Fruit fly (Drosophila melanogaster): Measurements from ENCODE around the gene CG13801.
A peak's percentile ranks its signal among the peaks of the same experiment; 100 is the strongest.

Gene CG13801

DNA sequence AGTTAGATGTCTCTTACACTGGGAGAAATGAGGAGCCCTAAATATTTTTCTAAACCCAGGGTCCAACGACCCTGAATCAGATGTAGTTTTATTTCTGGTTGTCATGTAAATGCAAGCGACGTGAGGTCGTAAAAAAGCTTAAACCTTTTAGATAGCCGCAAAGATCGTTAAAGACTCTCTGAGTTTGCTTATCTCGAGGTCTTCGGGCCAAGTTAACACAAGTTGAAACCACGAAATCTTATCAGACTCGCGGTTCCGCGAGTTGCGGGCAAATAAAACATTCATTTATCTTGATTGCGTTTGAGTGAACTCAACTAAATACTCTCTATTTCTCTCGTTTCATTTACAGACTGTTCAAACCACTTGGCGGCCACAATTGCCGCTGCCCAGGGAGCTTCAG lies 41.8 kb downstream of the CG13801 start:
- TF ChIP-seq CG1620 (GFP tag; optimal IDR thresholded peaks at IDR 0.05) (no peak), kay (GFP tag; ENCODE audit: borderline replicate concordance) (no peak), Hr96 (GFP tag; optimal IDR thresholded peaks at IDR 0.05) (no peak), Crg-1 (GFP tag; optimal IDR thresholded peaks at IDR 0.05) (no peak), CG5204 (GFP tag; optimal IDR thresholded peaks at IDR 0.05) (no peak), CG11617 (GFP tag; optimal IDR thresholded peaks at IDR 0.05) (no peak), CG7045 (GFP tag; optimal IDR thresholded peaks at IDR 0.05) (no peak), cic (GFP tag; optimal IDR thresholded peaks at IDR 0.05) (peak; percentile 31), CG7101 (tag; optimal IDR thresholded peaks at IDR 0.05) (no peak), CG33017 (tag; optimal IDR thresholded peaks at IDR 0.05) (peak; percentile 11), CG14711 (tag; optimal IDR thresholded peaks at IDR 0.05) (no peak), pad (GFP tag; optimal IDR thresholded peaks at IDR 0.05) (no peak), Clk (GFP tag; optimal IDR thresholded peaks at IDR 0.05) (no peak), cnc (optimal IDR thresholded peaks at IDR 0.05) (no peak)

DNA sequence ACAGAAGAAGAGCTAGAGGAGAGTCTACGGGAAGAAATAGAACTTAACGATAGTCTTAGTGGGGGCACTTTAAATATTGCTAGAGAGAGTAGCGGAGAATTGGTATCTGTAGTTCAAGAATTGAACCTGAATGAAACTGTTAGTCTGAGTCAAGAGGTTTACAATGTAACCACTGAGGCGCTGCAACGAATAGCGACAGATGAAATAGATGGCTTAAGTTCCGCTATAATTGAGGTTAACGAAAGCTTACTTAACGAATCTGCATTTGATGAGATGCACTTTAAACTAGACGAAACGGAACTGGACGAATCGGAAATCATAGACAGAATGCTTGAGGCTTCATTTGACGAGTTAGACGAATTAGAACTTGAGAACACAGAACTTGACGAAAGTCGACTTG lies 46.9 kb downstream of the CG13801 start:
- TF ChIP-seq CG1620 (GFP tag; optimal IDR thresholded peaks at IDR 0.05) (no peak), CG12768 (GFP tag; optimal IDR thresholded peaks at IDR 0.05) (no peak), tj (GFP tag; optimal IDR thresholded peaks at IDR 0.05) (no peak), pad (GFP tag; optimal IDR thresholded peaks at IDR 0.05) (no peak), Crg-1 (GFP tag; optimal IDR thresholded peaks at IDR 0.05) (no peak), cic (GFP tag; optimal IDR thresholded peaks at IDR 0.05) (no peak), CG11617 (GFP tag; optimal IDR thresholded peaks at IDR 0.05) (no peak), toe (GFP tag; optimal IDR thresholded peaks at IDR 0.05) (no peak), ovo (GFP tag; optimal IDR thresholded peaks at IDR 0.05) (no peak), cnc (optimal IDR thresholded peaks at IDR 0.05) (no peak), Mnt (GFP tag; optimal IDR thresholded peaks at IDR 0.05) (no peak), Hr96 (GFP tag; optimal IDR thresholded peaks at IDR 0.05) (no peak), bab1 (GFP tag; optimal IDR thresholded peaks at IDR 0.05) (no peak), CG14711 (tag; optimal IDR thresholded peaks at IDR 0.05) (no peak)

dm6 chr3L:2407945-2408344 lies 47.6 kb downstream of the CG13801 start:
- TF ChIP-seq CG33017 (tag; optimal IDR thresholded peaks at IDR 0.05) (no peak), CG7101 (tag; optimal IDR thresholded peaks at IDR 0.05) (no peak), CG7045 (GFP tag; optimal IDR thresholded peaks at IDR 0.05) (no peak), CG5204 (GFP tag; optimal IDR thresholded peaks at IDR 0.05) (no peak), CG11617 (GFP tag; optimal IDR thresholded peaks at IDR 0.05) (no peak), CG14711 (tag; optimal IDR thresholded peaks at IDR 0.05) (no peak), Mnt (GFP tag; optimal IDR thresholded peaks at IDR 0.05) (no peak), Clk (GFP tag; optimal IDR thresholded peaks at IDR 0.05) (no peak), CG12768 (GFP tag; optimal IDR thresholded peaks at IDR 0.05) (no peak), bab1 (GFP tag; optimal IDR thresholded peaks at IDR 0.05) (no peak), cic (GFP tag; optimal IDR thresholded peaks at IDR 0.05) (no peak), cnc (optimal IDR thresholded peaks at IDR 0.05) (no peak), Hr96 (GFP tag; optimal IDR thresholded peaks at IDR 0.05) (no peak), tj (GFP tag; optimal IDR thresholded peaks at IDR 0.05) (no peak), Crg-1 (GFP tag; optimal IDR thresholded peaks at IDR 0.05) (no peak), ovo (GFP tag; optimal IDR thresholded peaks at IDR 0.05) (no peak), kay (GFP tag; ENCODE audit: borderline replicate concordance) (no peak), pad (GFP tag; optimal IDR thresholded peaks at IDR 0.05) (no peak)

DNA sequence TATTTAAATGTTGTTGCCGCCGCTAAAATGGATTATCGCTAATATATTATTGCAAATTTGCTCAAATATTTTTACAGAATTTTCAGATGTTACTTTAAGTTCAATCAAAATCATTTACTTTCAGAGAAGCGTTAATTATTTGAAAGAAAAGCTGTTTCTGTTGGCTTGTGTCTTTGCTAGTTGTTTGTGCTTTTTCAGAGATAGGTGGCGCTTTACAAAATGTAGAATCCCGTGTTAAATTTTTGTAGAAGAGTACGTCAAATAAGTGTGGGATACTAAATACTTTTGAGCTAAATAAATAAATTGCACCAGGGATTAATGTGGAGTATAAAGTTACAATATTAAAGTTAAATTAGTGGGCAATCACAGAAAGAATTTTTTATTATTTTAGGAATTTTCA lies 48.9 kb downstream of the CG13801 start:
- TF ChIP-seq cnc (optimal IDR thresholded peaks at IDR 0.05) = no peak
- TF ChIP-seq bab1 (GFP tag; optimal IDR thresholded peaks at IDR 0.05) = peak; percentile 10

dm6 chr3L:2410869-2411268 lies 50.5 kb downstream of the CG13801 start:
- TF ChIP-seq Clk (GFP tag; optimal IDR thresholded peaks at IDR 0.05) = no peak
- no peak for TF ChIP-seq CG7101 (tag; optimal IDR thresholded peaks at IDR 0.05)
- TF ChIP-seq CG7045 (GFP tag; optimal IDR thresholded peaks at IDR 0.05) = no peak
- no peak for TF ChIP-seq Hr96 (GFP tag; optimal IDR thresholded peaks at IDR 0.05)
- no peak for TF ChIP-seq CG12768 (GFP tag; optimal IDR thresholded peaks at IDR 0.05)
- no peak for TF ChIP-seq toe (GFP tag; optimal IDR thresholded peaks at IDR 0.05)
- TF ChIP-seq CG14711 (tag; optimal IDR thresholded peaks at IDR 0.05) = no peak
- no peak for TF ChIP-seq tj (GFP tag; optimal IDR thresholded peaks at IDR 0.05)
- TF ChIP-seq CG33017 (tag; optimal IDR thresholded peaks at IDR 0.05) = no peak
- TF ChIP-seq CG1620 (GFP tag; optimal IDR thresholded peaks at IDR 0.05) = no peak
- TF ChIP-seq CG11617 (GFP tag; optimal IDR thresholded peaks at IDR 0.05) = no peak
- no peak for TF ChIP-seq cic (GFP tag; optimal IDR thresholded peaks at IDR 0.05)
- no peak for TF ChIP-seq Mnt (GFP tag; optimal IDR thresholded peaks at IDR 0.05)
- TF ChIP-seq cnc (optimal IDR thresholded peaks at IDR 0.05) = no peak
- no peak for TF ChIP-seq pad (GFP tag; optimal IDR thresholded peaks at IDR 0.05)
- TF ChIP-seq ovo (GFP tag; optimal IDR thresholded peaks at IDR 0.05) = no peak
- no peak for TF ChIP-seq Crg-1 (GFP tag; optimal IDR thresholded peaks at IDR 0.05)

DNA sequence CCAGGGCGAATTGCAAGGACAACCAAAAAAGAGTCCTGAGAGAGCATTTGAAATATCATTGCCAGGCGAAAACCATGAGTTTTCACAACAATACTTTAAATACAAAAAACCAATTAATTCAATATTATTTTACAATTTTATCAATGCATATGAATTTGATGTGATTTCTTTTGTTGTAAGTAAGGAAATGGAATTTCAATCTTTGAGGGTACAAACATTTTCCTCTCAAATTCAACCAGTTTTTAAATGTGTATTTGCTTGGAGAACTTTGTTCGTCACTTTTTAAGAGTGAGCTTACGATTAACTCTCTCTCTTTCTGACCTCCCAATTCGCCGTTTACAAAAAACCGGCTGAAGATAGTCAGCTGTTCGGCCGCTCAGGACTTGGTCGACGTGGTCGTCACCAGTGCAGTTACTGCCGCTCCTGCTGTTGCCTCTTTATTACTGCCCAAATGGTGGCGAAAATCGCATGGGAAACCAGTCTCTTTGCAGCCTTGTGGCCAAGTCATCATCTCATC lies 51.3 kb downstream of the CG13801 start:
- TF ChIP-seq toe (GFP tag; optimal IDR thresholded peaks at IDR 0.05) (peak; percentile 41), kay (GFP tag; ENCODE audit: borderline replicate concordance) (no peak), bab1 (GFP tag; optimal IDR thresholded peaks at IDR 0.05) (no peak), Hr96 (GFP tag; optimal IDR thresholded peaks at IDR 0.05) (peak; percentile 12), CG11617 (GFP tag; optimal IDR thresholded peaks at IDR 0.05) (peak; percentile 44), Clk (GFP tag; optimal IDR thresholded peaks at IDR 0.05) (no peak), ovo (GFP tag; optimal IDR thresholded peaks at IDR 0.05) (no peak), CG12768 (GFP tag; optimal IDR thresholded peaks at IDR 0.05) (peak; percentile 63), CG33017 (tag; optimal IDR thresholded peaks at IDR 0.05) (peak; percentile 68), cnc (optimal IDR thresholded peaks at IDR 0.05) (no peak), CG1620 (GFP tag; optimal IDR thresholded peaks at IDR 0.05) (no peak), pad (GFP tag; optimal IDR thresholded peaks at IDR 0.05) (no peak), Mnt (GFP tag; optimal IDR thresholded peaks at IDR 0.05) (no peak), tj (GFP tag; optimal IDR thresholded peaks at IDR 0.05) (no peak), Crg-1 (GFP tag; optimal IDR thresholded peaks at IDR 0.05) (no peak), CG7101 (tag; optimal IDR thresholded peaks at IDR 0.05) (peak; percentile 54), CG7045 (GFP tag; optimal IDR thresholded peaks at IDR 0.05) (peak; percentile 83), CG5204 (GFP tag; optimal IDR thresholded peaks at IDR 0.05) (peak; percentile 53), cic (GFP tag; optimal IDR thresholded peaks at IDR 0.05) (no peak), CG14711 (tag; optimal IDR thresholded peaks at IDR 0.05) (peak; percentile 57)

Data from whole organism, adult.